Comparison of ENCODE assay signal across 1 worm cellular context in genomic region chrX:10194327-10195096, ce11.
TF ChIP-seq lines count a peak whose summit lies in the region.

myrf-2 (minus strand) TSS chrX:10194377.

TF ChIP-seq in whole organism, L1 larva, 84 proteins besides CTCF, POLR2A, EP300 and RAD21 (continued from another document):
- TF ChIP-seq ets-5 (GFP tag; IDR thresholded peaks at IDR 0.05; lab: Robert Waterston, UW) = no peak
TF ChIP-seq in whole organism, L1 larva: peak in this region for 15.
